Worm (Caenorhabditis elegans): Measurements from ENCODE around the gene cnc-3.

cnc-3 gene

ce11 chrV:1480841-1481240 lies 33.0 kb downstream of the cnc-3 start (continued):
- TF ChIP-seq nhr-90 (tag; optimal IDR thresholded peaks at IDR 0.05; ENCODE audit: poor library complexity) = no peak
- no peak for TF ChIP-seq lir-3 (tag; optimal IDR thresholded peaks at IDR 0.05; ENCODE audit: poor library complexity)
- TF ChIP-seq ces-1 (GFP tag; optimal IDR thresholded peaks at IDR 0.05) = no peak
- TF ChIP-seq dpl-1 (GFP tag; optimal IDR thresholded peaks at IDR 0.05) = no peak
- TF ChIP-seq hlh-17 (GFP tag; optimal IDR thresholded peaks at IDR 0.05; ENCODE audit: borderline replicate concordance) = no peak
- TF ChIP-seq mef-2 (tag; optimal IDR thresholded peaks at IDR 0.05) = peak; percentile 26

- no peak for TF ChIP-seq hlh-17 (GFP tag; optimal IDR thresholded peaks at IDR 0.05; ENCODE audit: borderline replicate concordance)
- TF ChIP-seq mef-2 (tag; optimal IDR thresholded peaks at IDR 0.05) = no peak
- TF ChIP-seq ceh-88 (GFP tag; IDR thresholded peaks at IDR 0.05) = no peak
- TF ChIP-seq fkh-10 (GFP tag; optimal IDR thresholded peaks at IDR 0.05) = no peak
- TF ChIP-seq nhr-71 (tag; optimal IDR thresholded peaks at IDR 0.05) = no peak
- no peak for TF ChIP-seq unc-62 (GFP tag; optimal IDR thresholded peaks at IDR 0.05)
- no peak for TF ChIP-seq ets-5 (GFP tag; IDR thresholded peaks at IDR 0.05)
- no peak for TF ChIP-seq lin-39 (tag; optimal IDR thresholded peaks at IDR 0.05)
- TF ChIP-seq nhr-19 (GFP tag; conservative IDR thresholded peaks at IDR 0.05) = no peak
- no peak for TF ChIP-seq nhr-28 (tag; optimal IDR thresholded peaks at IDR 0.05)
- TF ChIP-seq nhr-76 (tag; optimal IDR thresholded peaks at IDR 0.05) = no peak
- TF ChIP-seq jun-1 (tag; optimal IDR thresholded peaks at IDR 0.05) = no peak
- TF ChIP-seq elt-3 (tag; optimal IDR thresholded peaks at IDR 0.05) = no peak
- no peak for TF ChIP-seq zip-4 (GFP tag; optimal IDR thresholded peaks at IDR 0.05)
- TF ChIP-seq C04F5.9 (tag; optimal IDR thresholded peaks at IDR 0.05) = no peak
Observed at ce11 chrV:1481742-1482141, 33.9 kb downstream of the cnc-3 start, which contains the start of gene C38C3.4. TSS of gene C38C3.4 (plus strand) at chrV:1482042.

ce11 chrV:1486031-1486430 lies 38.2 kb downstream of the cnc-3 start:
- TF ChIP-seq ces-1 (GFP tag; optimal IDR thresholded peaks at IDR 0.05) (peak; percentile 76), lin-14 (GFP tag; optimal IDR thresholded peaks at IDR 0.05) (peak; percentile 84), fkh-10 (GFP tag; optimal IDR thresholded peaks at IDR 0.05) (peak; percentile 94), zag-1 (tag; optimal IDR thresholded peaks at IDR 0.05) (no peak), aly-2 (tag; optimal IDR thresholded peaks at IDR 0.05) (no peak)

ce11 chrV:1487262-1487661 lies 39.5 kb downstream of the cnc-3 start:
- TF ChIP-seq nhr-47 (tag; optimal IDR thresholded peaks at IDR 0.05) (peak; percentile 30), C34B4.2 (tag; optimal IDR thresholded peaks at IDR 0.05) (no peak), mab-9 (GFP tag; IDR thresholded peaks at IDR 0.05) (no peak), jun-1 (tag; optimal IDR thresholded peaks at IDR 0.05) (no peak), skn-1 (tag; optimal IDR thresholded peaks at IDR 0.05) (no peak), nhr-71 (tag; optimal IDR thresholded peaks at IDR 0.05) (peak; percentile 48), lin-15B (tag; optimal IDR thresholded peaks at IDR 0.05) (no peak), mef-2 (tag; optimal IDR thresholded peaks at IDR 0.05) (no peak), hpl-2 (GFP tag; optimal IDR thresholded peaks at IDR 0.05) (no peak), nhr-76 (tag; optimal IDR thresholded peaks at IDR 0.05) (no peak), xbp-1 (tag; optimal IDR thresholded peaks at IDR 0.05) (no peak), fkh-8 (tag; optimal IDR thresholded peaks at IDR 0.05) (peak; percentile 85), ets-5 (GFP tag; IDR thresholded peaks at IDR 0.05) (no peak), unc-98 (GFP tag; IDR thresholded peaks at IDR 0.05) (no peak), rnt-1 (tag; optimal IDR thresholded peaks at IDR 0.05) (no peak), hlh-4 (tag; optimal IDR thresholded peaks at IDR 0.05) (peak; percentile 53), nhr-90 (tag; optimal IDR thresholded peaks at IDR 0.05; ENCODE audit: poor library complexity) (no peak), lir-3 (tag; optimal IDR thresholded peaks at IDR 0.05; ENCODE audit: poor library complexity) (no peak), ztf-4 (tag; optimal IDR thresholded peaks at IDR 0.05) (no peak), lin-14 (GFP tag; optimal IDR thresholded peaks at IDR 0.05) (peak; percentile 30), aha-1 (tag; optimal IDR thresholded peaks at IDR 0.05) (no peak), lsy-2 (tag; optimal IDR thresholded peaks at IDR 0.05) (no peak), dsc-1 (tag; optimal IDR thresholded peaks at IDR 0.05) (peak; percentile 70), snpc-4 (tag; optimal IDR thresholded peaks at IDR 0.05) (no peak), alr-1 (tag; optimal IDR thresholded peaks at IDR 0.05; ENCODE audit: borderline replicate concordance) (no peak), pqm-1 (tag; optimal IDR thresholded peaks at IDR 0.05) (no peak), ceh-8 (GFP tag; optimal IDR thresholded peaks at IDR 0.05) (no peak), sox-4 (tag; optimal IDR thresholded peaks at IDR 0.05) (peak; percentile 2)

Data from whole organism, L1 larva.